Worm (Caenorhabditis elegans) whole organism, L1 larva: Measurements from ENCODE around the gene gfi-3.
A peak's percentile ranks its signal among the peaks of the same experiment; 100 is the strongest.

Source experiments
- C04F5.9 ChIP-seq: sonication (generic microtip); optimal IDR thresholded peaks from 2 replicates; lab custom pipeline; 2016; ENCODE audit warnings: missing genetic modification characterization, missing compliant biosample characterization
- C16A3.4 ChIP-seq: fragments of 150-350 bp; optimal IDR thresholded peaks from 2 replicates; lab custom pipeline; 2014; ENCODE audit warnings: missing biosample characterization, missing genetic modification characterization
- F16B12.6 ChIP-seq: fragments of 150-350 bp; optimal IDR thresholded peaks from 2 replicates; lab custom pipeline; 2014; ENCODE audit warnings: missing biosample characterization, missing genetic modification characterization
- ama-1 ChIP-seq: fragments of 150-350 bp; optimal IDR thresholded peaks from 2 replicates; lab custom pipeline; 2014
- blmp-1 ChIP-seq: fragments of 150-350 bp; optimal IDR thresholded peaks from 2 replicates; lab custom pipeline; 2014; ENCODE audit warnings: missing biosample characterization, missing genetic modification characterization
- ceh-8 ChIP-seq: fragments of 200-800 bp; sonication (Bioruptor generic); optimal IDR thresholded peaks from 2 replicates; lab custom pipeline; 2018; ENCODE audit warnings: mild to moderate bottlenecking, missing genetic modification characterization, moderate library complexity, missing compliant biosample characterization
- ceh-82 ChIP-seq, 3 experiments: fragments of 150-350 bp in 1 of 3; sonication (generic microtip) in 2 of 3; optimal IDR thresholded peaks; 2 replicates each; lab custom pipeline; 2014 to 2017; ENCODE audit warnings: missing biosample characterization in 3 of 3, missing genetic modification characterization in 3 of 3
- ceh-88 ChIP-seq: fragments of 200-800 bp; sonication (Bioruptor generic); IDR thresholded peaks from 2 replicates; pipeline ENCODE4 v1.3.6; 2022; ENCODE audit warnings: missing genetic modification characterization, missing compliant biosample characterization
- dpl-1 ChIP-seq, 3 experiments: fragments of 150-350 bp in 2 of 3; sonication (generic microtip) in 1 of 3; optimal IDR thresholded peaks; 2 replicates each; lab custom pipeline; 2014 to 2017; ENCODE audit warnings: missing biosample characterization in 3 of 3, missing genetic modification characterization in 3 of 3, missing genetic modification reagents in 3 of 3
- dsc-1 ChIP-seq: sonication (generic microtip); optimal IDR thresholded peaks from 2 replicates; lab custom pipeline; 2016; ENCODE audit warnings: mild to moderate bottlenecking, missing genetic modification characterization, missing compliant biosample characterization
- efl-1 ChIP-seq, 4 experiments: fragments of 150-350 bp; optimal IDR thresholded peaks in 3 of 4; peaks in 1 of 4; 1 replicate in 1 of 4; 2 replicates in 3 of 4; lab custom pipeline; 2014; ENCODE audit warnings: missing biosample characterization in 2 of 4, missing genetic modification characterization in 2 of 4, missing genetic modification reagents in 2 of 4
- fkh-4 ChIP-seq: sonication (generic microtip); optimal IDR thresholded peaks from 2 replicates; lab custom pipeline; 2016; ENCODE audit warnings: missing compliant biosample characterization, missing genetic modification characterization, borderline replicate concordance
- fkh-8 ChIP-seq: sonication (generic microtip); optimal IDR thresholded peaks from 2 replicates; lab custom pipeline; 2016; ENCODE audit warnings: mild to moderate bottlenecking, missing genetic modification characterization, missing compliant biosample characterization
- fos-1 ChIP-seq: fragments of 150-350 bp; optimal IDR thresholded peaks from 2 replicates; lab custom pipeline; 2014; ENCODE audit warnings: missing biosample characterization, missing genetic modification characterization
- hpl-2 ChIP-seq: fragments of 150-350 bp; optimal IDR thresholded peaks from 2 replicates; lab custom pipeline; 2014; ENCODE audit warnings: missing biosample characterization, missing genetic modification reagents, missing genetic modification characterization
- irx-1 ChIP-seq: sonication (generic microtip); optimal IDR thresholded peaks from 2 replicates; lab custom pipeline; 2016; ENCODE audit warnings: missing genetic modification characterization, missing compliant biosample characterization
- jun-1 ChIP-seq: fragments of 150-350 bp; optimal IDR thresholded peaks from 2 replicates; lab custom pipeline; 2014; ENCODE audit warnings: missing biosample characterization, missing genetic modification reagents, missing genetic modification characterization
- lin-13 ChIP-seq: fragments of 150-350 bp; optimal IDR thresholded peaks from 2 replicates; lab custom pipeline; 2014; ENCODE audit warnings: missing biosample characterization, missing genetic modification reagents, missing genetic modification characterization
- lin-14 ChIP-seq: fragments of 200-800 bp; sonication (Bioruptor generic); optimal IDR thresholded peaks from 2 replicates; lab custom pipeline; 2018; ENCODE audit warnings: mild to moderate bottlenecking, missing genetic modification characterization, moderate library complexity, missing compliant biosample characterization
- lin-35 ChIP-seq, 2 experiments: fragments of 150-350 bp; optimal IDR thresholded peaks; 2 replicates each; lab custom pipeline; 2014; ENCODE audit warnings: missing biosample characterization in 2 of 2, missing genetic modification characterization in 2 of 2, missing genetic modification reagents in 2 of 2
- lin-39 ChIP-seq: fragments of 150-350 bp; optimal IDR thresholded peaks from 2 replicates; lab custom pipeline; 2014; ENCODE audit warnings: missing biosample characterization, missing genetic modification reagents, missing genetic modification characterization
- lsy-2 ChIP-seq, 2 experiments: fragments of 150-350 bp; optimal IDR thresholded peaks; 2 replicates each; lab custom pipeline; 2014; ENCODE audit warnings: missing biosample characterization in 2 of 2, missing genetic modification characterization in 2 of 2
- mef-2 ChIP-seq: fragments of 150-350 bp; optimal IDR thresholded peaks from 2 replicates; lab custom pipeline; 2014; ENCODE audit warnings: missing biosample characterization, missing genetic modification characterization
- mep-1 ChIP-seq: fragments of 150-350 bp; optimal IDR thresholded peaks from 2 replicates; lab custom pipeline; 2014; ENCODE audit warnings: missing biosample characterization, missing genetic modification characterization
- nhr-11 ChIP-seq: fragments of 150-350 bp; optimal IDR thresholded peaks from 2 replicates; lab custom pipeline; 2014; ENCODE audit warnings: missing biosample characterization, missing genetic modification characterization
- nhr-19 ChIP-seq: fragments of 200-800 bp; sonication (Bioruptor generic); conservative IDR thresholded peaks from 2 replicates; pipeline ENCODE4 v1.3.6; 2022; ENCODE audit warnings: missing genetic modification characterization, missing compliant biosample characterization
- nhr-20 ChIP-seq: sonication (generic microtip); optimal IDR thresholded peaks from 2 replicates; lab custom pipeline; 2016; ENCODE audit warnings: mild to moderate bottlenecking, missing genetic modification characterization, missing compliant biosample characterization
- nhr-47 ChIP-seq: sonication (generic microtip); optimal IDR thresholded peaks from 2 replicates; lab custom pipeline; 2016; ENCODE audit warnings: mild to moderate bottlenecking, missing genetic modification characterization, moderate library complexity, missing compliant biosample characterization
- nhr-71 ChIP-seq: sonication (generic microtip); optimal IDR thresholded peaks from 2 replicates; lab custom pipeline; 2016; ENCODE audit warnings: mild to moderate bottlenecking, missing genetic modification characterization, moderate library complexity, missing compliant biosample characterization
- nhr-77 ChIP-seq: fragments of 150-350 bp; optimal IDR thresholded peaks from 2 replicates; lab custom pipeline; 2014; ENCODE audit warnings: missing biosample characterization, missing genetic modification characterization
- nhr-84 ChIP-seq: sonication (generic microtip); optimal IDR thresholded peaks from 2 replicates; lab custom pipeline; 2017; ENCODE audit warnings: missing biosample characterization, missing genetic modification characterization
- nhr-85 ChIP-seq: sonication (generic microtip); peaks from one replicate; lab custom pipeline; 2016; ENCODE audit warnings: missing genetic modification characterization, inconsistent platforms, missing compliant biosample characterization
- pag-3 ChIP-seq: sonication (generic microtip); optimal IDR thresholded peaks from 2 replicates; lab custom pipeline; 2017; ENCODE audit warnings: missing genetic modification characterization, mild to moderate bottlenecking, missing compliant biosample characterization, antibody characterized with exemption, borderline replicate concordance; ENCODE audit not compliant: insufficient read depth
- pax-3 ChIP-seq: fragments of 200-800 bp; sonication (Bioruptor generic); optimal IDR thresholded peaks from 2 replicates; lab custom pipeline; 2018; ENCODE audit warnings: mild to moderate bottlenecking, missing genetic modification characterization, moderate library complexity, missing compliant biosample characterization
- rnt-1 ChIP-seq: sonication (generic microtip); optimal IDR thresholded peaks from 2 replicates; lab custom pipeline; 2016; ENCODE audit warnings: mild to moderate bottlenecking, missing genetic modification characterization, moderate library complexity, missing compliant biosample characterization
- snpc-4 ChIP-seq: fragments of 150-350 bp; optimal IDR thresholded peaks from 2 replicates; lab custom pipeline; 2014; ENCODE audit warnings: missing biosample characterization, missing genetic modification characterization
- snu-23 ChIP-seq: sonication (generic microtip); optimal IDR thresholded peaks from 2 replicates; lab custom pipeline; 2016; ENCODE audit warnings: missing genetic modification characterization, missing compliant biosample characterization
- sox-4 ChIP-seq: sonication (generic microtip); optimal IDR thresholded peaks from 2 replicates; lab custom pipeline; 2016; ENCODE audit warnings: missing genetic modification characterization, missing compliant biosample characterization
- sptf-1 ChIP-seq: fragments of 150-350 bp; optimal IDR thresholded peaks from 2 replicates; lab custom pipeline; 2014; ENCODE audit warnings: missing biosample characterization, missing genetic modification characterization
- swsn-7 ChIP-seq: sonication (generic microtip); optimal IDR thresholded peaks from 2 replicates; lab custom pipeline; 2016; ENCODE audit warnings: missing genetic modification characterization, missing compliant biosample characterization
- unc-130 ChIP-seq: fragments of 150-350 bp; optimal IDR thresholded peaks from 2 replicates; lab custom pipeline; 2017; ENCODE audit warnings: missing biosample characterization, missing genetic modification characterization, inconsistent platforms
- unc-62 ChIP-seq: fragments of 150-350 bp; optimal IDR thresholded peaks from 2 replicates; lab custom pipeline; 2014; ENCODE audit warnings: missing biosample characterization, missing genetic modification reagents, missing genetic modification characterization
- vab-15 ChIP-seq: sonication (generic microtip); optimal IDR thresholded peaks from 2 replicates; lab custom pipeline; 2017; ENCODE audit warnings: missing genotype, mild to moderate bottlenecking, missing genetic modification characterization, missing compliant biosample characterization
- xbp-1 ChIP-seq: sonication (generic microtip); optimal IDR thresholded peaks from 2 replicates; lab custom pipeline; 2016; ENCODE audit warnings: missing genetic modification characterization, missing compliant biosample characterization
- zag-1 ChIP-seq: fragments of 150-350 bp; optimal IDR thresholded peaks from 2 replicates; lab custom pipeline; 2014; ENCODE audit warnings: missing biosample characterization, missing genetic modification characterization
- ztf-11 ChIP-seq, 2 experiments: sonication (generic microtip); optimal IDR thresholded peaks; 2 replicates each; lab custom pipeline; 2016 to 2017; ENCODE audit warnings: missing genetic modification characterization in 2 of 2, missing biosample characterization in 1 of 2, missing compliant biosample characterization in 1 of 2

gfi-3 gene

ce11 chrX:14512817-14513216 lies 32.4 kb downstream of the gfi-3 start, which contains the start of gene fbxa-141:
fbxa-141 (minus strand) TSS chrX:14512917.
- TF ChIP-seq irx-1 (tag; lab: Kevin White, UChicago) (no peak), C16A3.4 (tag; lab: Kevin White, UChicago) (no peak), unc-62 (GFP tag; lab: Kevin White, UChicago) (no peak), nhr-84 (no peak), sptf-1 (tag; lab: Kevin White, UChicago) (no peak), ama-1 (lab: Kevin White, UChicago) (no peak), pax-3 (tag; lab: Kevin White, UChicago) (no peak), sox-4 (tag; lab: Kevin White, UChicago) (no peak), zag-1 (no peak)

- TF ChIP-seq blmp-1 (tag; lab: Kevin White, UChicago), result peak; percentile 4
- no peak for TF ChIP-seq pag-3 (tag; lab: Kevin White, UChicago)
- TF ChIP-seq hpl-2, result no peak
- TF ChIP-seq swsn-7 (tag; lab: Kevin White, UChicago), result peak; percentile 48
- TF ChIP-seq vab-15 (tag; lab: Kevin White, UChicago), result no peak
- peak; percentile 18 for TF ChIP-seq snpc-4 (tag; lab: Kevin White, UChicago)
- no peak for TF ChIP-seq C04F5.9 (tag; lab: Kevin White, UChicago)
- TF ChIP-seq nhr-47, result peak; percentile 44
- TF ChIP-seq mep-1 (tag; lab: Kevin White, UChicago), result peak; percentile 54
- TF ChIP-seq lin-14 (GFP tag; lab: Kevin White, UChicago), result peak; percentile 49
- peak; percentile 47 for TF ChIP-seq ceh-8 (GFP tag; lab: Kevin White, UChicago)
- TF ChIP-seq C16A3.4 (tag; lab: Kevin White, UChicago), result no peak
- TF ChIP-seq mef-2, result no peak
- TF ChIP-seq lin-35 (GFP tag; optimal IDR thresholded peaks at IDR 0.05; lab: Kevin White, UChicago), result peak; percentile 2 to 14
- peak; percentile 36 for TF ChIP-seq lin-39 (tag; lab: Kevin White, UChicago)
- TF ChIP-seq nhr-85 (tag; lab: Kevin White, UChicago), result no peak
- TF ChIP-seq ceh-82 (tag; optimal IDR thresholded peaks at IDR 0.05; lab: Kevin White, UChicago), result peak in 1 of 3 experiments; percentile 14
- TF ChIP-seq nhr-77 (tag; lab: Kevin White, UChicago), result no peak
- peak in 1 of 2 experiments; percentile 13 for TF ChIP-seq ztf-11 (tag; optimal IDR thresholded peaks at IDR 0.05; lab: Kevin White, UChicago)
- TF ChIP-seq snu-23 (GFP tag; lab: Kevin White, UChicago), result peak; percentile 45
- peak; percentile 90 for TF ChIP-seq F16B12.6
- TF ChIP-seq lin-13 (GFP tag; lab: Kevin White, UChicago), result peak; percentile 19
- no peak for TF ChIP-seq fos-1 (tag; lab: Kevin White, UChicago)
- peak; percentile 16 for TF ChIP-seq irx-1 (tag; lab: Kevin White, UChicago)
- no peak for TF ChIP-seq fkh-8 (tag; lab: Kevin White, UChicago)
- 0 out of 2 replicates have a peak, but pooled peaks have one; percentile 7 for TF ChIP-seq nhr-19 (GFP tag; lab: Robert Waterston, UW)
- TF ChIP-seq fkh-4 (tag; lab: Kevin White, UChicago), result no peak
- TF ChIP-seq dsc-1, result peak; percentile 84
- TF ChIP-seq xbp-1, result peak; percentile 51
- peak; percentile 45 for TF ChIP-seq nhr-71
- no peak for TF ChIP-seq unc-130 (tag; lab: Kevin White, UChicago)
- TF ChIP-seq nhr-11 (tag; lab: Kevin White, UChicago), result no peak
- TF ChIP-seq lsy-2 (tag; optimal IDR thresholded peaks at IDR 0.05; lab: Kevin White, UChicago), result peak; percentile 45 to 46
- TF ChIP-seq efl-1 (optimal IDR thresholded peaks at IDR 0.05; lab: Kevin White, UChicago), result peak; percentile 17 to 26
- TF ChIP-seq efl-1 (GFP tag; optimal IDR thresholded peaks at IDR 0.05 in 1 of 2; lab: Kevin White, UChicago), result peak in 1 of 2 experiments; percentile 91
- peak; percentile 35 for TF ChIP-seq nhr-20 (tag; lab: Kevin White, UChicago)
- TF ChIP-seq dpl-1 (GFP tag; optimal IDR thresholded peaks at IDR 0.05; lab: Kevin White, UChicago), result peak in 1 of 3 experiments; percentile 25
- no peak for TF ChIP-seq ceh-88
- peak; percentile 26 for TF ChIP-seq rnt-1 (tag; lab: Kevin White, UChicago)
- no peak for TF ChIP-seq jun-1 (tag; lab: Kevin White, UChicago)
Observed at ce11 chrX:14513462-14513861, 33.1 kb downstream of the gfi-3 start.
